Worm (Caenorhabditis elegans) whole organism, mixed stage, embryonic: Measurements from ENCODE around the gene Y53F4B.36.

Source experiments
- blmp-1 ChIP-seq: fragments of 150-350 bp; optimal IDR thresholded peaks from 2 replicates; lab custom pipeline; 2014; ENCODE audit warnings: missing biosample characterization, missing genetic modification characterization
- elt-1 ChIP-seq: sonication (generic microtip); optimal IDR thresholded peaks from 2 replicates; lab custom pipeline; 2017; ENCODE audit warnings: missing genetic modification characterization, mild to moderate bottlenecking, missing compliant biosample characterization, antibody characterized with exemption, moderate library complexity, borderline replicate concordance; ENCODE audit not compliant: insufficient read depth
- lsy-2 ChIP-seq: fragments of 150-350 bp; optimal IDR thresholded peaks from 2 replicates; lab custom pipeline; 2014; ENCODE audit warnings: missing biosample characterization, missing genetic modification characterization
- nhr-28 ChIP-seq: fragments of 150-350 bp; optimal IDR thresholded peaks from 2 replicates; lab custom pipeline; 2014; ENCODE audit warnings: missing biosample characterization, missing genetic modification characterization
- unc-39 ChIP-seq: fragments of 150-350 bp; optimal IDR thresholded peaks from 2 replicates; lab custom pipeline; 2014; ENCODE audit warnings: missing biosample characterization, missing genetic modification characterization
- ztf-11 ChIP-seq: fragments of 150-350 bp; optimal IDR thresholded peaks from 2 replicates; lab custom pipeline; 2014; ENCODE audit warnings: missing biosample characterization, missing genetic modification characterization

DNA sequence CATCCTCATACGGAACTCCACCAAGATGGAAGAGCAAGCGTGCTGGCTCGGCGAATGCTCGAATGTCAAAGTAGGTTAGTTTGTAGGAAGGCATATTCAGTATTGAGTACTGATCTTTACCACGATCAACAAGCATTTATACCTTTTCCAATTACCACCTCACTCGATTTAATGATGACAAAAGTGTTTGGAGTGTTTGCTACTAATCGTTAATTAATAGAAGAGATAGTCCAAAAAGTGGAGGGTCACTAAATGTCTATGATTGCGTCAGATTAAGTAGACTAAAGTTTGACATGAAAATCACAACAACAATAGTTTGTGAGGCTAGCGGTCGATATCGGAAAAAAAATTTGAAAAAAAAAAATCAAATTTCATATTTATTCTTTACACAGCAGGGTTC, 7.4 kb downstream of the Y53F4B.36 start, which contains the start of gene gst-34:
- TF ChIP-seq nhr-28 (no peak), elt-1 (tag; lab: Kevin White, UChicago) (no peak), blmp-1 (tag; lab: Kevin White, UChicago) (no peak), unc-39 (tag; lab: Kevin White, UChicago) (no peak), ztf-11 (tag; lab: Kevin White, UChicago) (no peak), lsy-2 (no peak)
